Worm (Caenorhabditis elegans) whole organism, L2 larva: ENCODE data around the gene Y39G8B.1.

ENCODE experiments used
- C34F6.9 ChIP-seq: fragments of 150-350 bp; optimal IDR thresholded peaks from 2 replicates; lab custom pipeline; 2014; ENCODE audit warnings: missing biosample characterization, missing genetic modification characterization
- F13H6.1 ChIP-seq: sonication (generic microtip); optimal IDR thresholded peaks from 2 replicates; lab custom pipeline; 2016; ENCODE audit warnings: missing genetic modification characterization, missing compliant biosample characterization
- R02D3.7 ChIP-seq: fragments of 150-350 bp; optimal IDR thresholded peaks from 2 replicates; lab custom pipeline; 2014; ENCODE audit warnings: missing biosample characterization, missing genetic modification characterization
- alr-1 ChIP-seq: fragments of 150-350 bp; optimal IDR thresholded peaks from 2 replicates; lab custom pipeline; 2014; ENCODE audit warnings: missing biosample characterization, missing genetic modification characterization
- aly-2 ChIP-seq: fragments of 150-350 bp; optimal IDR thresholded peaks from 2 replicates; lab custom pipeline; 2014; ENCODE audit warnings: missing biosample characterization, missing genetic modification characterization
- ama-1 ChIP-seq: fragments of 150-350 bp; optimal IDR thresholded peaks from 2 replicates; lab custom pipeline; 2018; ENCODE audit warnings: inconsistent platforms
- blmp-1 ChIP-seq: sonication (generic microtip); optimal IDR thresholded peaks from 2 replicates; lab custom pipeline; 2017; ENCODE audit warnings: missing genetic modification characterization, mild to moderate bottlenecking, missing compliant biosample characterization, antibody characterized with exemption, moderate library complexity; ENCODE audit not compliant: insufficient read depth
- ceh-16 ChIP-seq: fragments of 150-350 bp; optimal IDR thresholded peaks from 2 replicates; lab custom pipeline; 2014; ENCODE audit warnings: missing biosample characterization, missing genetic modification characterization
- ceh-82 ChIP-seq: fragments of 150-350 bp; optimal IDR thresholded peaks from 2 replicates; lab custom pipeline; 2014; ENCODE audit warnings: missing biosample characterization, missing genetic modification characterization
- crh-2 ChIP-seq: sonication (generic microtip); optimal IDR thresholded peaks from 2 replicates; lab custom pipeline; 2017; ENCODE audit warnings: missing biosample characterization, missing genetic modification characterization
- dmd-4 ChIP-seq: sonication (generic microtip); optimal IDR thresholded peaks from 2 replicates; lab custom pipeline; 2017; ENCODE audit warnings: missing biosample characterization, missing genetic modification characterization
- elt-1 ChIP-seq: fragments of 150-350 bp; optimal IDR thresholded peaks from 2 replicates; lab custom pipeline; 2014; ENCODE audit warnings: missing biosample characterization, missing genetic modification characterization
- elt-3 ChIP-seq: sonication (generic microtip); optimal IDR thresholded peaks from 2 replicates; lab custom pipeline; 2017; ENCODE audit warnings: missing biosample characterization, missing genetic modification characterization
- fos-1 ChIP-seq: fragments of 150-350 bp; optimal IDR thresholded peaks from 2 replicates; lab custom pipeline; 2014; ENCODE audit warnings: missing biosample characterization, missing genetic modification characterization
- lin-13 ChIP-seq: fragments of 150-350 bp; optimal IDR thresholded peaks from 2 replicates; lab custom pipeline; 2014; ENCODE audit warnings: missing biosample characterization, missing genetic modification reagents, missing genetic modification characterization
- lin-39 ChIP-seq: fragments of 150-350 bp; optimal IDR thresholded peaks from 2 replicates; lab custom pipeline; 2014; ENCODE audit warnings: missing biosample characterization, missing genetic modification reagents, missing genetic modification characterization
- lsy-2 ChIP-seq, 2 experiments: fragments of 150-350 bp in 1 of 2; sonication (generic microtip) in 1 of 2; optimal IDR thresholded peaks; 2 replicates each; lab custom pipeline; 2014 to 2017; ENCODE audit warnings: missing biosample characterization in 2 of 2, missing genetic modification characterization in 2 of 2
- mab-5 ChIP-seq: fragments of 150-350 bp; optimal IDR thresholded peaks from 2 replicates; lab custom pipeline; 2014; ENCODE audit warnings: missing biosample characterization, missing genetic modification characterization
- mdl-1 ChIP-seq, 2 experiments: fragments of 150-350 bp in 1 of 2; sonication (generic microtip) in 1 of 2; optimal IDR thresholded peaks; 2 replicates each; lab custom pipeline; 2017; ENCODE audit warnings: missing biosample characterization in 2 of 2, missing genetic modification characterization in 2 of 2
- nhr-10 ChIP-seq: sonication (generic microtip); optimal IDR thresholded peaks from 2 replicates; lab custom pipeline; 2017; ENCODE audit warnings: missing biosample characterization, missing genetic modification characterization
- nhr-11 ChIP-seq: fragments of 150-350 bp; optimal IDR thresholded peaks from 2 replicates; lab custom pipeline; 2014; ENCODE audit warnings: missing biosample characterization, missing genetic modification characterization
- nhr-12 ChIP-seq: fragments of 150-350 bp; optimal IDR thresholded peaks from 2 replicates; lab custom pipeline; 2014; ENCODE audit warnings: missing biosample characterization, missing genetic modification characterization
- nhr-129 ChIP-seq: fragments of 150-350 bp; optimal IDR thresholded peaks from 2 replicates; lab custom pipeline; 2014; ENCODE audit warnings: missing biosample characterization, missing genetic modification characterization
- nhr-21 ChIP-seq: fragments of 150-350 bp; optimal IDR thresholded peaks from 2 replicates; lab custom pipeline; 2014; ENCODE audit warnings: missing biosample characterization, missing genetic modification characterization
- nhr-237 ChIP-seq: fragments of 150-350 bp; optimal IDR thresholded peaks from 2 replicates; lab custom pipeline; 2014; ENCODE audit warnings: missing biosample characterization, missing genetic modification characterization
- nhr-6 ChIP-seq: fragments of 150-350 bp; optimal IDR thresholded peaks from 2 replicates; lab custom pipeline; 2014; ENCODE audit warnings: missing biosample characterization, missing genetic modification characterization
- nhr-77 ChIP-seq: fragments of 150-350 bp; optimal IDR thresholded peaks from 2 replicates; lab custom pipeline; 2014; ENCODE audit warnings: missing biosample characterization, missing genetic modification characterization
- sem-4 ChIP-seq: fragments of 150-350 bp; optimal IDR thresholded peaks from 2 replicates; lab custom pipeline; 2014; ENCODE audit warnings: missing biosample characterization, missing genetic modification reagents, missing genetic modification characterization
- skn-1 ChIP-seq: sonication (generic microtip); optimal IDR thresholded peaks from 2 replicates; lab custom pipeline; 2017; ENCODE audit warnings: missing biosample characterization, missing genetic modification characterization
- sma-9 ChIP-seq, 2 experiments: fragments of 150-350 bp in 1 of 2; sonication (generic microtip) in 1 of 2; optimal IDR thresholded peaks; 2 replicates each; lab custom pipeline; 2014 to 2016; ENCODE audit warnings: missing genetic modification characterization in 2 of 2, mild to moderate bottlenecking in 1 of 2, missing biosample characterization in 1 of 2, missing compliant biosample characterization in 1 of 2, missing genetic modification reagents in 1 of 2, moderate library complexity in 1 of 2
- unc-62 ChIP-seq: fragments of 150-350 bp; optimal IDR thresholded peaks from 2 replicates; lab custom pipeline; 2014; ENCODE audit warnings: missing biosample characterization, missing genetic modification reagents, missing genetic modification characterization
- ztf-11 ChIP-seq: sonication (generic microtip); optimal IDR thresholded peaks from 2 replicates; lab custom pipeline; 2017; ENCODE audit warnings: missing biosample characterization, missing genetic modification characterization
- ztf-4 ChIP-seq: fragments of 150-350 bp; optimal IDR thresholded peaks from 2 replicates; lab custom pipeline; 2014; ENCODE audit warnings: missing biosample characterization, missing genetic modification characterization

Y39G8B.1 gene

DNA sequence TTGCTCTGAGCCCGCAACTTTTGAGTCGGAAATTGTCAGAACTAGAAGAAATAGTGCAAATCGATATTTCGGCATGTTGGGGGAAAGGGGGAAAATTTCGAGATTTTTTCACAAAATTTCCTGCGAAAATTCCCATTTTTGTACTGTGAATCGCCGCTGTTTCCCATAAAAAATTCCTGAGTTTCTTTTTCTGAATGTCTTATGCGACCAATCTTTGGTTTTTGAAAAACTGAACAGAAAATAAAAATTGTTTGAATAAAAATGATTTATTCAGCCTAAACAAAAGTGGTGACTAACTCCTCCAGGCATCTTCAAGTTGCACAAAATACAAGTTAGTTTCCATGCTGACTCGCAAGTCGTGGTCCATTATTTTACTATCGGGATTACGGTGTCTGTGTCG is 7.4 kb downstream of the Y39G8B.1 start, which contains the start of gene W07G1.7:
W07G1.7 (minus strand) TSS at position 101 of the 400 bp plus-strand sequence.
- TF ChIP-seq nhr-6 (tag; lab: Kevin White, UChicago) (no peak), mab-5 (tag; lab: Kevin White, UChicago) (no peak), C34F6.9 (tag; lab: Kevin White, UChicago) (no peak), elt-1 (tag; lab: Kevin White, UChicago) (no peak), sem-4 (tag; lab: Kevin White, UChicago) (no peak), ztf-11 (no peak), ceh-82 (tag; lab: Kevin White, UChicago) (no peak), alr-1 (tag; lab: Kevin White, UChicago) (no peak), skn-1 (tag; lab: Kevin White, UChicago) (no peak), nhr-21 (tag; lab: Kevin White, UChicago) (no peak), lin-39 (tag; lab: Kevin White, UChicago) (no peak), nhr-237 (tag; lab: Kevin White, UChicago) (no peak), fos-1 (tag; lab: Kevin White, UChicago) (no peak), nhr-10 (tag; lab: Kevin White, UChicago) (no peak)

- TF ChIP-seq ztf-11 (no peak), elt-3 (tag; lab: Kevin White, UChicago) (no peak), nhr-12 (tag; lab: Kevin White, UChicago) (no peak), ceh-16 (tag; lab: Kevin White, UChicago) (no peak), lin-13 (no peak), nhr-129 (tag; lab: Kevin White, UChicago) (no peak), R02D3.7 (tag; lab: Kevin White, UChicago) (no peak), ztf-4 (tag; lab: Kevin White, UChicago) (no peak), nhr-77 (tag; lab: Kevin White, UChicago) (no peak), elt-1 (tag; lab: Kevin White, UChicago) (no peak), C34F6.9 (tag; lab: Kevin White, UChicago) (no peak)
Measured at ce11 chrII:13964325-13964724, 9.3 kb downstream of the Y39G8B.1 start.

DNA sequence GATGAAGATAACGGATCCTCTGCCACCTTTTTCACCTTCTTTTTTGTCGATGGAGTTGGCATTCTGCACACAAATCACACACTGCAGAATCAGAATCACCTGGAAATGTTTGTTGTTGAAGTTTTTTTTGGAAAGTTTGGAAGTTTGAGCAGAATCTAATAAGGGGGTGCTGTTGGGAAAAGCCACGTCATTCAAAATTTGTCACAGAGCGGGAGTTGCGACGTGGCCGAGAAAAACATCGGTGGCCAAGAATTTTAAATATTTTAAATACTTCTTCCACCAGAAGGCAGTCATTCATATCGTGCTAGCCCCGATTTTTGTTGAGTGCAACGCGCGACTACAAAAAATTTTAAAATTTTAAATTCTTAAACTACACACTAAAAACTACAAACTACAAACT is 11.3 kb downstream of the Y39G8B.1 start, which contains the start of gene rpi-1:
rpi-1 (minus strand) TSS at position 101 of the 400 bp plus-strand sequence.
- TF ChIP-seq nhr-12 (tag; lab: Kevin White, UChicago) (no peak), lin-13 (no peak), nhr-11 (tag; lab: Kevin White, UChicago) (no peak), nhr-77 (tag; lab: Kevin White, UChicago) (no peak), sma-9 (GFP tag; optimal IDR thresholded peaks at IDR 0.05; lab: Kevin White, UChicago) (no peak), sma-9 (tag; optimal IDR thresholded peaks at IDR 0.05; lab: Kevin White, UChicago) (no peak), blmp-1 (tag; lab: Kevin White, UChicago) (no peak), mdl-1 (tag; optimal IDR thresholded peaks at IDR 0.05; lab: Kevin White, UChicago) (no peak), crh-2 (no peak), lsy-2 (tag; optimal IDR thresholded peaks at IDR 0.05; lab: Kevin White, UChicago) (no peak), dmd-4 (tag; lab: Kevin White, UChicago) (no peak), unc-62 (GFP tag; lab: Kevin White, UChicago) (no peak), aly-2 (no peak), F13H6.1 (no peak), nhr-6 (tag; lab: Kevin White, UChicago) (no peak)

DNA sequence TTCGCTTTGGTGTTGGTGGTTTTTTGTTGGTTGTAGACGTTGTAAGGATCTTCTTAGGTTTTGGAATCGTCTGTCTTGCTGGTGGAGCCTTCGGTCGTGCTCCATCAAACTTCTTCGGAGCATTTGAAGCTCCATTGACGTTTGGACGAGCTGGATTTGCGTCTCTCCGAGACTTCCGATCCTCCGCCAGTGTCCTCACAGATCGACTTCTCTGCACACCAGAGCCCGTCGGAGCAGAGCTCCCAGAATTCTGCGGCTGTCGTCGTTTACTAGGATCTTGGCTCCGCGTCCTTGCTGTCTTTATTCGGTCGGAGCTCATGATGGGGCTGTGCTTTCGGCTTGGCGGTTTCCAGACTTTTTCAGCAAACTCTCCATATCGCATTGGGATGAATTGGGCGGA is 12.0 kb downstream of the Y39G8B.1 start:
- TF ChIP-seq nhr-129 (tag; lab: Kevin White, UChicago): no peak
- TF ChIP-seq, all 48 proteins: peak for 0

ce11 chrII:13958359-13958758 is 15.3 kb downstream of the Y39G8B.1 start:
- no peak for TF ChIP-seq unc-62 (GFP tag; lab: Kevin White, UChicago)
- peak in 1 of 2 experiments; percentile 11 for TF ChIP-seq lsy-2 (tag; optimal IDR thresholded peaks at IDR 0.05; lab: Kevin White, UChicago)
- TF ChIP-seq sma-9 (GFP tag; optimal IDR thresholded peaks at IDR 0.05; lab: Kevin White, UChicago): peak; percentile 10
- TF ChIP-seq sma-9 (tag; optimal IDR thresholded peaks at IDR 0.05; lab: Kevin White, UChicago): no peak
- no peak for TF ChIP-seq ama-1 (lab: Kevin White, UChicago)
- no peak for TF ChIP-seq nhr-12 (tag; lab: Kevin White, UChicago)
